Fruit fly (Drosophila melanogaster): ENCODE data around the gene heca.

Gene heca

dm6 chr3R:30307881-30308482 is 30.2 kb downstream of the heca start (continued):
- TF ChIP-seq cwo (GFP tag; optimal IDR thresholded peaks at IDR 0.05) (no peak), zf30C (GFP tag; optimal IDR thresholded peaks at IDR 0.05) (no peak), CG2116 (GFP tag; optimal IDR thresholded peaks at IDR 0.05) (no peak), CG15601 (tag; optimal IDR thresholded peaks at IDR 0.05) (no peak), Lpt (GFP tag; optimal IDR thresholded peaks at IDR 0.05) (no peak), klu (GFP tag; IDR thresholded peaks at IDR 0.05) (no peak), Oaz (GFP tag; IDR thresholded peaks at IDR 0.05) (no peak), dmrt11E (tag; optimal IDR thresholded peaks at IDR 0.05) (no peak), TFAM (GFP tag; optimal IDR thresholded peaks at IDR 0.05) (no peak), crol (GFP tag; IDR thresholded peaks at IDR 0.05) (peak; percentile 69), vvl (GFP tag; IDR thresholded peaks at IDR 0.05) (peak; percentile 75), kay (GFP tag; optimal IDR thresholded peaks at IDR 0.05) (no peak), CG14710 (tag; optimal IDR thresholded peaks at IDR 0.05) (no peak), CG10462 (GFP tag; optimal IDR thresholded peaks at IDR 0.05) (no peak), CG12659 (GFP tag; optimal IDR thresholded peaks at IDR 0.05) (no peak), lilli (GFP tag; optimal IDR thresholded peaks at IDR 0.05) (no peak), PHDP (tag; optimal IDR thresholded peaks at IDR 0.05) (no peak), br (optimal IDR thresholded peaks at IDR 0.05) (no peak), CG30020 (tag; optimal IDR thresholded peaks at IDR 0.05) (no peak), CG4360 (GFP tag; IDR thresholded peaks at IDR 0.05) (peak; percentile 51), so (GFP tag; IDR thresholded peaks at IDR 0.05) (0 out of 3 replicates have a peak, but pooled peaks have one; percentile 17), CG13624 (GFP tag; optimal IDR thresholded peaks at IDR 0.05) (no peak), ham (GFP tag; IDR thresholded peaks at IDR 0.05) (no peak), inv (GFP tag; IDR thresholded peaks at IDR 0.05; ENCODE audit: partially characterized antibody) (no peak), Dip2 (GFP tag; IDR thresholded peaks at IDR 0.05) (no peak), gro (GFP tag; optimal IDR thresholded peaks at IDR 0.05) (peak; percentile 28)

- TF ChIP-seq CG18262 (tag; optimal IDR thresholded peaks at IDR 0.05) (peak; percentile 1), CG2712 (tag; optimal IDR thresholded peaks at IDR 0.05) (peak; percentile 12), Xrp1 (GFP tag; IDR thresholded peaks at IDR 0.05) (peak; percentile 38; the same call in 1 of the 2 replicates), chif (GFP tag; optimal IDR thresholded peaks at IDR 0.05) (peak in 1 of 2 experiments; percentile 9), Blimp-1 (GFP tag; optimal IDR thresholded peaks at IDR 0.05) (peak; percentile 9), CG15269 (tag; optimal IDR thresholded peaks at IDR 0.05) (no peak), gsb (GFP tag; IDR thresholded peaks at IDR 0.05) (no peak), dmrt11E (tag; optimal IDR thresholded peaks at IDR 0.05) (peak; percentile 6), bigmax (GFP tag; optimal IDR thresholded peaks at IDR 0.05) (no peak), gem (tag; optimal IDR thresholded peaks at IDR 0.05) (peak; percentile 23), insv (GFP tag; optimal IDR thresholded peaks at IDR 0.05) (no peak), CG11504 (tag; optimal IDR thresholded peaks at IDR 0.05) (peak; percentile 66), Dip2 (GFP tag; IDR thresholded peaks at IDR 0.05) (no peak), CG10979 (tag; optimal IDR thresholded peaks at IDR 0.05) (peak; percentile 16), Med (GFP tag) (peak; percentile 2), Sox102F (GFP tag; optimal IDR thresholded peaks at IDR 0.05) (peak; percentile 16), slbo (GFP tag; IDR thresholded peaks at IDR 0.05) (peak; percentile 23; the same call in 1 of the 2 replicates), Drgx (GFP tag; IDR thresholded peaks at IDR 0.05) (peak; percentile 68; the same call in 1 of the 2 replicates), seq (GFP tag; IDR thresholded peaks at IDR 0.05) (no peak), prd (optimal IDR thresholded peaks at IDR 0.05) (no peak), prd (GFP tag; IDR thresholded peaks at IDR 0.05) (0 out of 3 replicates have a peak, but pooled peaks have one; percentile 21), ci (GFP tag; IDR thresholded peaks at IDR 0.05) (peak; percentile 51; the same call in 1 of the 3 replicates), CG1603 (tag; optimal IDR thresholded peaks at IDR 0.05) (peak; percentile 40), bsh (GFP tag; optimal IDR thresholded peaks at IDR 0.05) (peak; percentile 30 to 31), CG32767 (GFP tag; IDR thresholded peaks at IDR 0.05) (no peak), unpg (GFP tag; optimal IDR thresholded peaks at IDR 0.05) (peak; percentile 9), HLHmδ (GFP tag; optimal IDR thresholded peaks at IDR 0.05) (no peak)
These were observed 34.8 kb downstream of the heca start for dm6 chr3R:30312545-30312944.
